Fruit fly (Drosophila melanogaster) whole organism, pupa: ENCODE data around the gene vito.
A peak's percentile ranks its signal among the peaks of the same experiment; 100 is the strongest.

Experiments used
- CG12605 ChIP-seq: fragments of 200-800 bp; sonication (Bioruptor generic); IDR thresholded peaks from 2 replicates; pipeline ENCODE4 v1.3.6; 2022; ENCODE audit warnings: missing biosample characterization, missing genetic modification characterization
- CG34367 ChIP-seq: fragments of 200-800 bp; sonication (Bioruptor generic); optimal IDR thresholded peaks from 2 replicates; lab custom pipeline; 2018; ENCODE audit warnings: missing biosample characterization, mild to moderate bottlenecking, missing genetic modification characterization
- CG8159 ChIP-seq: fragments of 200-800 bp; sonication (Bioruptor generic); optimal IDR thresholded peaks from 3 replicates; lab custom pipeline; 2018; ENCODE audit warnings: missing biosample characterization, mild to moderate bottlenecking, missing genetic modification characterization, moderate library complexity
- CG8301 ChIP-seq: fragments of 200-800 bp; sonication (Bioruptor generic); optimal IDR thresholded peaks from 2 replicates; lab custom pipeline; 2018; ENCODE audit warnings: missing biosample characterization, mild to moderate bottlenecking, missing genetic modification characterization
- CG9948 ChIP-seq: fragments of 200-800 bp; sonication (Bioruptor generic); optimal IDR thresholded peaks from 2 replicates; lab custom pipeline; 2018; ENCODE audit warnings: missing biosample characterization, mild to moderate bottlenecking, missing genetic modification characterization, moderate library complexity
- D1 ChIP-seq: fragments of 200-800 bp; sonication (Bioruptor generic); optimal IDR thresholded peaks from 2 replicates; lab custom pipeline; 2018; ENCODE audit warnings: missing biosample characterization, mild to moderate bottlenecking, missing genetic modification characterization, moderate library complexity
- EcR ChIP-seq: fragments of 200-800 bp; sonication (Bioruptor generic); optimal IDR thresholded peaks from 3 replicates; lab custom pipeline; 2019; ENCODE audit warnings: missing biosample characterization, missing genetic modification characterization, mild to moderate bottlenecking, moderate library complexity, missing genetic modification reagents
- Pif1A ChIP-seq: fragments of 200-800 bp; sonication (Bioruptor generic); optimal IDR thresholded peaks from 3 replicates; lab custom pipeline; 2016; ENCODE audit warnings: missing biosample characterization, missing genetic modification characterization
- Pif1B ChIP-seq: fragments of 200-800 bp; sonication (Bioruptor generic); optimal IDR thresholded peaks from 3 replicates; lab custom pipeline; 2016; ENCODE audit warnings: missing biosample characterization, missing genetic modification characterization
- fd96Ca ChIP-seq: fragments of 200-800 bp; sonication (Bioruptor generic); IDR thresholded peaks from 3 replicates; pipeline ENCODE4 v1.3.6; 2022; ENCODE audit warnings: missing biosample characterization, missing genetic modification characterization
- gl ChIP-seq: fragments of 200-800 bp; sonication (Bioruptor generic); optimal IDR thresholded peaks from 2 replicates; lab custom pipeline; 2018; ENCODE audit warnings: missing biosample characterization, mild to moderate bottlenecking, missing genetic modification characterization
- rn ChIP-seq: fragments of 200-800 bp; sonication (Bioruptor generic); IDR thresholded peaks from 2 replicates; pipeline ENCODE4 v1.3.6; 2022; ENCODE audit warnings: missing biosample characterization, missing genetic modification characterization

- TF ChIP-seq Pif1A (no peak), D1 (no peak), CG9948 (tag; lab: Kevin White, UChicago) (no peak), CG12605 (GFP tag; lab: Robert Waterston, UW) (0 out of 2 replicates have a peak, but pooled peaks have one; percentile 12), EcR (GFP tag; lab: Kevin White, UChicago) (peak; percentile 83), Pif1B (GFP tag; lab: Kevin White, UChicago) (peak; percentile 14), CG34367 (peak; percentile 10), CG8159 (tag; lab: Kevin White, UChicago) (peak; percentile 35), gl (peak; percentile 5), fd96Ca (no peak), rn (no peak), CG8301 (tag; lab: Kevin White, UChicago) (no peak)
Observed at dm6 chr3L:5751740-5752579, 25.2 kb downstream of the vito start, which contains the start of gene DnaJ-1.
